Worm (Caenorhabditis elegans) whole organism, L4/young adult: ENCODE data around the gene clec-139.

Source experiments
- W03F9.2 ChIP-seq: fragments of 150-350 bp; optimal IDR thresholded peaks from 2 replicates; lab custom pipeline; 2014; ENCODE audit warnings: missing biosample characterization, missing genetic modification characterization
- dao-5 ChIP-seq: sonication (generic microtip); optimal IDR thresholded peaks from 2 replicates; lab custom pipeline; 2016; ENCODE audit warnings: missing genotype, missing genetic modification characterization, moderate library complexity, missing compliant biosample characterization

DNA sequence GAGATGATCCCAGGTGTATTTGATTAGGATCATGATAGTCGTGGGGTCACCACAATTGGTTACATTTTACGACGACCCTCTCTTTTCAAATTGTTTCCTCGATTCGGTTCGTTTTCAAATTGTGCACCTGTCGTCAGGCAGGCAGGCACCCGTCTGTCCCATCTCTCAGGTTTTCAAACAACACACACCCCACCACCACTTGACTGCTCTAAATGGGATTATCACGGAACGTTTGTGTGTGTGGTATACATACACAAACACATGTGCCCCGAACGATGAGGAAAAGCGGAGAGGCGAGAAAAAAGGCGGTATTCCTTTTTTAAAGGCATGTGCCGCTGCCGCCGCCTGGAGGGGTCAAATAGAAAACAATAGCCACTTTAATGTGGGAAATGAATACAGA lies 36.2 kb downstream of the clec-139 start:
- TF ChIP-seq W03F9.2 (tag; lab: Kevin White, UChicago) (no peak), dao-5 (tag; lab: Kevin White, UChicago) (no peak)
